Worm (Caenorhabditis elegans): ENCODE results near the gene cpar-1.

Gene cpar-1

ce11 chrIII:9441133-9441532 is 7.3 kb downstream of the cpar-1 start, which contains the start of gene emb-30:
TSS of gene emb-30 (minus strand) at chrIII:9441460.
- TF ChIP-seq F13H6.1 (tag; optimal IDR thresholded peaks at IDR 0.05) (no peak), ama-1 (optimal IDR thresholded peaks at IDR 0.05) (peak; percentile 31), nhr-6 (tag; optimal IDR thresholded peaks at IDR 0.05) (peak; percentile 19), sem-4 (tag; optimal IDR thresholded peaks at IDR 0.05) (peak; percentile 7)

ce11 chrIII:9442846-9443245 is 9.0 kb downstream of the cpar-1 start:
- TF ChIP-seq lsy-2 (tag; optimal IDR thresholded peaks at IDR 0.05) (no peak), lin-39 (tag; optimal IDR thresholded peaks at IDR 0.05) (no peak), unc-55 (GFP tag; optimal IDR thresholded peaks at IDR 0.05) (no peak)

ce11 chrIII:9443417-9444027 is 9.7 kb downstream of the cpar-1 start, which contains the start of gene pir-2:
TSS of gene pir-2 (minus strand) at chrIII:9443634.
- TF ChIP-seq nhr-6 (tag; optimal IDR thresholded peaks at IDR 0.05) (peak; percentile 41), egl-27 (tag; optimal IDR thresholded peaks at IDR 0.05) (no peak), Y55F3AM.14 (GFP tag; optimal IDR thresholded peaks at IDR 0.05) (peak; percentile 7), R02D3.7 (tag; optimal IDR thresholded peaks at IDR 0.05) (no peak), gmeb-1 (tag; optimal IDR thresholded peaks at IDR 0.05) (peak; percentile 92), blmp-1 (tag; optimal IDR thresholded peaks at IDR 0.05; ENCODE audit: insufficient read depth) (peak; percentile 27), nhr-11 (tag; optimal IDR thresholded peaks at IDR 0.05) (no peak), sma-9 (GFP tag; optimal IDR thresholded peaks at IDR 0.05) (peak; percentile 81), sma-9 (tag; optimal IDR thresholded peaks at IDR 0.05) (no peak), F13H6.1 (tag; optimal IDR thresholded peaks at IDR 0.05) (peak; percentile 83), nhr-21 (tag; optimal IDR thresholded peaks at IDR 0.05) (peak; percentile 74), peb-1 (tag; optimal IDR thresholded peaks at IDR 0.05) (no peak), C34F6.9 (tag; optimal IDR thresholded peaks at IDR 0.05) (peak; percentile 74), nhr-129 (tag; optimal IDR thresholded peaks at IDR 0.05) (peak; percentile 92), fos-1 (tag; optimal IDR thresholded peaks at IDR 0.05) (peak; percentile 57), unc-55 (GFP tag; optimal IDR thresholded peaks at IDR 0.05) (peak; percentile 97), lin-13 (GFP tag; optimal IDR thresholded peaks at IDR 0.05) (peak; percentile 90), ztf-11 (tag; optimal IDR thresholded peaks at IDR 0.05) (no peak), ceh-16 (tag; optimal IDR thresholded peaks at IDR 0.05) (peak; percentile 39), snpc-4 (tag; optimal IDR thresholded peaks at IDR 0.05) (peak; percentile 79), dmd-4 (tag; optimal IDR thresholded peaks at IDR 0.05) (no peak), nhr-25 (tag; optimal IDR thresholded peaks at IDR 0.05) (peak; percentile 68), lin-39 (tag; optimal IDR thresholded peaks at IDR 0.05) (no peak), crh-2 (tag; optimal IDR thresholded peaks at IDR 0.05) (peak; percentile 93), lsy-2 (tag; optimal IDR thresholded peaks at IDR 0.05) (peak; percentile 70 to 93), sma-3 (GFP tag; optimal IDR thresholded peaks at IDR 0.05) (peak; percentile 78), aly-2 (tag; optimal IDR thresholded peaks at IDR 0.05) (no peak), nhr-23 (tag; optimal IDR thresholded peaks at IDR 0.05) (no peak), sem-4 (tag; optimal IDR thresholded peaks at IDR 0.05) (peak; percentile 42), mdl-1 (tag; optimal IDR thresholded peaks at IDR 0.05) (peak; percentile 28 to 46), ZK546.5 (tag; optimal IDR thresholded peaks at IDR 0.05) (peak; percentile 58), ztf-4 (tag; optimal IDR thresholded peaks at IDR 0.05) (peak; percentile 63), ama-1 (optimal IDR thresholded peaks at IDR 0.05) (peak; percentile 65), zag-1 (tag; optimal IDR thresholded peaks at IDR 0.05) (peak; percentile 74), mab-5 (tag; optimal IDR thresholded peaks at IDR 0.05) (peak; percentile 77), elt-1 (tag; optimal IDR thresholded peaks at IDR 0.05) (no peak), lin-11 (tag; optimal IDR thresholded peaks at IDR 0.05) (peak; percentile 90)

ce11 chrIII:9449831-9450230 is 16.0 kb downstream of the cpar-1 start, which contains the start of gene F54C8.6:
TSS of gene F54C8.6 (minus strand) at chrIII:9449931.
- no peak for TF ChIP-seq egl-27 (tag; optimal IDR thresholded peaks at IDR 0.05)
- TF ChIP-seq lin-11 (tag; optimal IDR thresholded peaks at IDR 0.05), result no peak
- no peak for TF ChIP-seq fos-1 (tag; optimal IDR thresholded peaks at IDR 0.05)
- no peak for TF ChIP-seq F13H6.1 (tag; optimal IDR thresholded peaks at IDR 0.05)
- no peak for TF ChIP-seq nhr-23 (tag; optimal IDR thresholded peaks at IDR 0.05)
- no peak for TF ChIP-seq unc-39 (tag; optimal IDR thresholded peaks at IDR 0.05)
- TF ChIP-seq mdl-1 (tag; optimal IDR thresholded peaks at IDR 0.05), result no peak
- no peak for TF ChIP-seq ztf-4 (tag; optimal IDR thresholded peaks at IDR 0.05)
- TF ChIP-seq sma-3 (GFP tag; optimal IDR thresholded peaks at IDR 0.05), result no peak
- no peak for TF ChIP-seq lin-39 (tag; optimal IDR thresholded peaks at IDR 0.05)
- TF ChIP-seq ceh-16 (tag; optimal IDR thresholded peaks at IDR 0.05), result no peak

Data from whole organism, L2 larva.